Fruit fly (Drosophila melanogaster) whole organism: ENCODE measurements around the gene eloF.

ENCODE experiments used
- CG8478 ChIP-seq: fragments of >200 bp; optimal IDR thresholded peaks from 2 replicates; lab custom pipeline; 2018; ENCODE audit warnings: inconsistent platforms
- Dll ChIP-seq: fragments of >200 bp; optimal IDR thresholded peaks from 2 replicates; lab custom pipeline; 2017
- pan ChIP-seq: fragments of >200 bp; optimal IDR thresholded peaks from 2 replicates; lab custom pipeline; 2017
- psq ChIP-seq: fragments of >200 bp; optimal IDR thresholded peaks from 2 replicates; lab custom pipeline; 2017
- usp ChIP-seq: fragments of >200 bp; optimal IDR thresholded peaks from 2 replicates; lab custom pipeline; 2017; ENCODE audit warnings: missing biosample characterization, missing genetic modification characterization, mixed read lengths

dm6 chr3R:9816879-9817278 lies 2.9 kb downstream of the eloF start, which contains the start of gene CG16904:
- TF ChIP-seq psq (lab: Kevin White, UChicago) (no peak), Dll (lab: Kevin White, UChicago) (no peak), CG8478 (lab: Kevin White, UChicago) (no peak), usp (no peak), pan (lab: Kevin White, UChicago) (no peak)
